Worm (Caenorhabditis elegans) whole organism, L3 larva: ENCODE results near the gene C13C4.6.

Experiments used
- aly-2 ChIP-seq: fragments of 150-350 bp; optimal IDR thresholded peaks from 2 replicates; lab custom pipeline; 2014; ENCODE audit warnings: missing biosample characterization, missing genetic modification characterization
- pha-4 ChIP-seq: fragments of 150-350 bp; optimal IDR thresholded peaks from 2 replicates; lab custom pipeline; 2014; ENCODE audit warnings: missing biosample characterization, missing genetic modification reagents, missing genetic modification characterization
- skn-1 ChIP-seq: fragments of 150-350 bp; optimal IDR thresholded peaks from 2 replicates; lab custom pipeline; 2014; ENCODE audit warnings: missing biosample characterization, missing genetic modification characterization
- snpc-4 ChIP-seq: fragments of 150-350 bp; optimal IDR thresholded peaks from 2 replicates; lab custom pipeline; 2014; ENCODE audit warnings: missing biosample characterization, missing genetic modification characterization

DNA sequence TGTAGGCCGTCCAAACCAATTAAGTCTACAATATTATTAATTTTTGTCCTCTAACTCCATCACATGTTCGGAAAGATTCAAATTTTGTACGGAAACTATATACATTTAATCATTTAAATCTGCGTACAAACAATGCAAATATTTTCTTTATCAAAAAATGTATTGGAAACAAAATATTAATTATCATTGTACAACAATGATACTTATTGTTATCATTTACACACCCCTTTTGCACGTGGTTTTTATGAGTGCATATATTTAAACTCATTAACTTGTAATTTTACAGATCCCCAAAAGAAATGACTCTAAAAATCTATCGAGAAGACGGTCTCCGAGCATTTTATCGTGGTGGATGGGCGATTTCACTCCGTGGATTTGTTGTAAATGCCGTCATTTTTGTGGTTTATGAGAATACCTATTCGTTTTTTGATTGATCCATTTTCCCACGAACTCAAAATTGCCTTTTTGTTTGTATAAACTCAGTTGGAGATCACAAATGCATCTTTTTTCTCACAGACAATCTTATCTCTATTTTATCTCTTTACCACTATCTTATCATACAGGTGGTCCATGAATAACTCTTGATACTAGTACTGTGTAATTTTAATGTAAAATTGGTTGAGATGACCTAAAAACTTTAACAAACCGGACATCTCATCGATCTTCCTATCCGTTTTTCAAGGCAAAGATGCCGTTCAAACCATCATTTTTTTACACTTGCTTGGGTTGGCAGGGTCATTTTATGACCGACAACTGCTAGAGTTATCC, 35.3 kb upstream of the C13C4.6 start:
- no peak for TF ChIP-seq skn-1
- peak; percentile 43 for TF ChIP-seq pha-4 (tag; lab: Kevin White, UChicago)
- TF ChIP-seq aly-2 (tag; lab: Kevin White, UChicago) = no peak
- no peak for TF ChIP-seq snpc-4 (tag; lab: Kevin White, UChicago)
